Worm (Caenorhabditis elegans) whole organism, L3 larva: Measurements from ENCODE around the gene fbxb-35.

Experiments
- ceh-9 ChIP-seq: sonication (generic microtip); optimal IDR thresholded peaks from 2 replicates; lab custom pipeline; 2018; ENCODE audit warnings: missing biosample characterization, missing genetic modification characterization
- daf-12 ChIP-seq: fragments of 150-350 bp; optimal IDR thresholded peaks from 2 replicates; lab custom pipeline; 2014; ENCODE audit warnings: missing biosample characterization, missing genetic modification reagents, missing genetic modification characterization
- lin-39 ChIP-seq: fragments of 150-350 bp; optimal IDR thresholded peaks from 2 replicates; lab custom pipeline; 2018; ENCODE audit warnings: missing biosample characterization, missing genetic modification reagents, missing genetic modification characterization
- mdl-1 ChIP-seq: fragments of 150-350 bp; optimal IDR thresholded peaks from 2 replicates; lab custom pipeline; 2014; ENCODE audit warnings: missing biosample characterization, missing genetic modification characterization
- mml-1 ChIP-seq: fragments of 150-350 bp; sonication (generic microtip); optimal IDR thresholded peaks from 3 replicates; lab custom pipeline; 2014; ENCODE audit warnings: missing biosample characterization, missing genetic modification characterization
- snpc-4 ChIP-seq: fragments of 150-350 bp; optimal IDR thresholded peaks from 2 replicates; lab custom pipeline; 2014; ENCODE audit warnings: missing biosample characterization, missing genetic modification characterization
- unc-39 ChIP-seq: sonication (generic microtip); optimal IDR thresholded peaks from 4 replicates; lab custom pipeline; 2017; ENCODE audit warnings: missing biosample characterization, missing genetic modification characterization
- unc-62 ChIP-seq: fragments of 150-350 bp; sonication (generic microtip); optimal IDR thresholded peaks from 4 replicates; lab custom pipeline; 2014; ENCODE audit warnings: missing biosample characterization, missing genetic modification reagents, missing genetic modification characterization

ce11 chrII:2013856-2014255, 37.6 kb upstream of the fbxb-35 start:
- no peak for TF ChIP-seq mdl-1 (tag; lab: Kevin White, UChicago)
- TF ChIP-seq unc-39 (tag; lab: Kevin White, UChicago), result no peak
- TF ChIP-seq snpc-4 (tag; lab: Kevin White, UChicago), result no peak
- TF ChIP-seq ceh-9 (tag; lab: Kevin White, UChicago), result no peak
- no peak for TF ChIP-seq unc-62
- no peak for TF ChIP-seq mml-1
- no peak for TF ChIP-seq daf-12
- no peak for TF ChIP-seq lin-39 (tag; lab: Kevin White, UChicago)
